Fruit fly (Drosophila melanogaster) S2 (cell line): Measurements from ENCODE around the gene CG17237.

Experiments used
- CG8478 ChIP-seq: fragments of >200 bp; optimal IDR thresholded peaks from 2 replicates; lab custom pipeline; 2018
- CTCF ChIP-seq, 2 experiments: fragments of >200 bp; optimal IDR thresholded peaks; 2 replicates each; lab custom pipeline; 2018

DNA sequence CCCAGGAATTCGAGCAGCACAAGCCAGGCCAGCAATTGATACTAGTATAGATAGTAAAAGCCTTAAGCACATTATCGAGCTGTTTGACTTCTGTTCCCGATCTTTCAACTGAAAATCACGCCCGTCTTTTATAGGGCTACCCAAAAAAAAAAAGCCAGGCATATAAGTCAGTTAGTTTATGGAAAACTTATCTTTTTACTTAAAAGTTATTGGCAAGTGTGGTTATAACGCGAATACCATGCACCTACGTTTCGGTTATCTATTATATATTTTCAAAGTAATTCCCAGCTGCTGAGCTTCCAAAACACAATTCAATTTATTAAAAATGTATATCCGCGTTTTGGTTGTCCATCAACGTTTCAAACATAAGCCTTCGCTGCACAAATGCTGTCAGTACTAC is 2.4 kb downstream of the CG17237 start, which contains the start of gene CG31681:
- TF ChIP-seq CTCF (optimal IDR thresholded peaks at IDR 0.05; lab: Kevin White, UChicago) = no peak
- no peak for TF ChIP-seq CG8478
